Worm (Caenorhabditis elegans) whole organism, midembryonic: ENCODE measurements around the gene aipl-1.
A peak's percentile ranks its signal among the peaks of the same experiment; 100 is the strongest.

Source experiments
- T22C8.4 ChIP-seq: fragments of 200-800 bp; sonication (Bioruptor generic); IDR thresholded peaks from 2 replicates; pipeline ENCODE4 v1.3.6; 2022; ENCODE audit warnings: missing genetic modification characterization, missing compliant biosample characterization
- cog-1 ChIP-seq: sonication (generic microtip); optimal IDR thresholded peaks from 2 replicates; lab custom pipeline; 2016; ENCODE audit warnings: missing genetic modification characterization, missing compliant biosample characterization
- flt-1 ChIP-seq: fragments of 200-800 bp; sonication (Bioruptor generic); IDR thresholded peaks from 2 replicates; pipeline ENCODE4 v1.3.6; 2022; ENCODE audit warnings: missing genetic modification characterization, missing compliant biosample characterization
- klf-2 ChIP-seq: fragments of 200-800 bp; sonication (Bioruptor generic); conservative IDR thresholded peaks from 2 replicates; pipeline ENCODE4 v1.3.6; 2022; ENCODE audit warnings: missing genetic modification reagents, missing genetic modification characterization, missing compliant biosample characterization
- med-1 ChIP-seq: sonication (generic microtip); optimal IDR thresholded peaks from 2 replicates; lab custom pipeline; 2017; ENCODE audit warnings: missing genetic modification characterization, mild to moderate bottlenecking, missing compliant biosample characterization, antibody characterized with exemption, missing genetic modification reagents; ENCODE audit not compliant: insufficient read depth
- ref-1 ChIP-seq: fragments of 200-800 bp; sonication (Bioruptor generic); conservative IDR thresholded peaks from 2 replicates; pipeline ENCODE4 v1.3.6; 2022; ENCODE audit warnings: missing genetic modification reagents, missing genetic modification characterization, missing compliant biosample characterization
- tab-1 ChIP-seq: fragments of 200-800 bp; sonication (Bioruptor generic); IDR thresholded peaks from 2 replicates; pipeline ENCODE4 v1.3.6; 2022; ENCODE audit warnings: missing genetic modification characterization, missing compliant biosample characterization
- ztf-23 ChIP-seq: fragments of 200-800 bp; sonication (Bioruptor generic); IDR thresholded peaks from 2 replicates; pipeline ENCODE4 v1.3.6; 2022; ENCODE audit warnings: missing genetic modification reagents, missing genetic modification characterization, missing compliant biosample characterization
- ztf-29 ChIP-seq: fragments of 200-800 bp; sonication (Bioruptor generic); IDR thresholded peaks from 2 replicates; pipeline ENCODE4 v1.3.6; 2022; ENCODE audit warnings: missing genetic modification reagents, missing genetic modification characterization, missing compliant biosample characterization

aipl-1 gene

DNA sequence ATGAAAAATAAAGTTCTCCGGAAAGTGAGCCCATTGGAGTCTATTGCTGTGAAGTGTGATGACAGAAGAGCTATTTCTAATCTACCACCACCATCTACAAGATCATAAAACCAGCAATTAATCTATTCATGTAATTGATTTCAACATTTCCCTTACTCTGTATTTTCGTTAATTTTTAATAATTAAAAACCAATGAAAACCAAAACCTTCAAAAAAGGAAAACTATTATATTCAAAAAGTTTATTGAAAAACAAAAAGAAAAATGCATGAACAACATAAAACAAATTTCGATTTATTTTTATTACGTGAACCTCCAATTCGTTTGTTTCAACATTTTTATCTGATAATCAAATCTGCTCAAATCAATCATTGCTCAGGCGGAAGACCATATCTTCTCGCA lies 37.2 kb downstream of the aipl-1 start, which contains the start of gene C01G10.1:
TSS of gene C01G10.1 (plus strand) at position 301 of the 400 bp plus-strand sequence.
- TF ChIP-seq ztf-23 (GFP tag; lab: Robert Waterston, UW) = no peak
- TF ChIP-seq klf-2 (GFP tag; lab: Robert Waterston, UW) = no peak
- TF ChIP-seq flt-1 (GFP tag; lab: Robert Waterston, UW) = no peak
- no peak for TF ChIP-seq med-1 (GFP tag; lab: Kevin White, UChicago)
- TF ChIP-seq tab-1 (GFP tag; lab: Robert Waterston, UW) = no peak
- TF ChIP-seq T22C8.4 (GFP tag; lab: Robert Waterston, UW) = no peak
- no peak for TF ChIP-seq cog-1 (tag; lab: Kevin White, UChicago)
- TF ChIP-seq ref-1 (GFP tag; lab: Robert Waterston, UW) = no peak
- no peak for TF ChIP-seq ztf-29 (GFP tag; lab: Robert Waterston, UW)

DNA sequence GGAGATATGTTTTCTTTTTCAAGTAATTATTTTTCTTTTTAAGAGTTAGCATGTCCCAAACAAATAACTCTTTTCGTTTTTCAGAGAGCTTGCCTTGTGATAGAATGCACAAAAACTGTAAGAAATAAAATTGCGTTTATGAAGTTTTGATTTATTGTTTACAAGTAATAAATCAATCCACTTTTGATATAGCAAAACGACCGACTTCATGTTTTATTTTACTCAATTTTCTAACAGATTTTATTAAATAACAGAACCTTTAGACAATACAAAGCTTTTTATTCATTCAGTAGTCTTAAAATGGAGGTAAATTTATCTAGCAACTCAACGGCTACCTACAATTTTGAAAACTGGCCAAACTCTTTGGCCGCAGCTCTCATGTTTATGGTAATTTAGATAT lies 41.9 kb downstream of the aipl-1 start, which contains the start of gene srx-78:
TSS of gene srx-78 (plus strand) at position 301 of the 400 bp plus-strand sequence.
- TF ChIP-seq tab-1 (GFP tag; lab: Robert Waterston, UW) (no peak), cog-1 (tag; lab: Kevin White, UChicago) (no peak), med-1 (GFP tag; lab: Kevin White, UChicago) (no peak), T22C8.4 (GFP tag; lab: Robert Waterston, UW) (no peak), ztf-29 (GFP tag; lab: Robert Waterston, UW) (no peak), ztf-23 (GFP tag; lab: Robert Waterston, UW) (no peak), ref-1 (GFP tag; lab: Robert Waterston, UW) (no peak), flt-1 (GFP tag; lab: Robert Waterston, UW) (no peak), klf-2 (GFP tag; lab: Robert Waterston, UW) (no peak)

DNA sequence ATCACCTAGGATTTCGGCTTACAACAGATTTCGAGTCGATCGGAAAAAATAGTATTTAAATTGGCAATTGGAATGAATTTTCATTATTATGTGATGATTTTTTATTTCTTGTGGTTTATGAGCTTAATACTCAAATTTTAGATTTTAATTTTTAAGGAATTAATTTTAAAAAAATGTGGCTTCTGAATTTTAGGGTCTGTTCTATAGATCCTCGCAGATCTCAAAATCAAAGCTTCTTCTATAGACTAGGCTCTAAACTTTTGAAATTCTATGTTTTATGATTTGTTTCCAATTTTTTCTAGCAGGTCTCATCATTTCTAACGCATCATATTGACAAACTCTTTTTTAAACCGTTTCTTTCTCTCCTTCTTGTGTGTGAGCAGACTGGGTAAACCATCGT lies 43.9 kb downstream of the aipl-1 start, which contains the start of gene txt-12:
TSS of gene txt-12 (plus strand) at position 301 of the 400 bp plus-strand sequence.
- TF ChIP-seq cog-1 (tag; lab: Kevin White, UChicago) (no peak), flt-1 (GFP tag; lab: Robert Waterston, UW) (no peak), ztf-23 (GFP tag; lab: Robert Waterston, UW) (no peak), ztf-29 (GFP tag; lab: Robert Waterston, UW) (no peak), tab-1 (GFP tag; lab: Robert Waterston, UW) (no peak), T22C8.4 (GFP tag; lab: Robert Waterston, UW) (no peak), med-1 (GFP tag; lab: Kevin White, UChicago) (no peak), klf-2 (GFP tag; lab: Robert Waterston, UW) (no peak), ref-1 (GFP tag; lab: Robert Waterston, UW) (no peak)

ce11 chrV:15090457-15090856 lies 46.1 kb downstream of the aipl-1 start, which contains the start of gene C01G10.17:
TSS of gene C01G10.17 (plus strand) at chrV:15090757.
- TF ChIP-seq ztf-23 (GFP tag; lab: Robert Waterston, UW) (no peak), cog-1 (tag; lab: Kevin White, UChicago) (no peak), klf-2 (GFP tag; lab: Robert Waterston, UW) (no peak), flt-1 (GFP tag; lab: Robert Waterston, UW) (no peak), T22C8.4 (GFP tag; lab: Robert Waterston, UW) (no peak), ztf-29 (GFP tag; lab: Robert Waterston, UW) (no peak)

ce11 chrV:15089438-15089837 lies 47.2 kb downstream of the aipl-1 start, which contains the start of the genes C01G10.5 and C01G10.4:
TSS of gene C01G10.5 (minus strand) at chrV:15089538.
TSS of gene C01G10.4 (plus strand) at chrV:15089740.
- TF ChIP-seq T22C8.4 (GFP tag; lab: Robert Waterston, UW) (no peak), klf-2 (GFP tag; lab: Robert Waterston, UW) (no peak), med-1 (GFP tag; lab: Kevin White, UChicago) (no peak), ztf-29 (GFP tag; lab: Robert Waterston, UW) (no peak), ref-1 (GFP tag; lab: Robert Waterston, UW) (no peak), ztf-23 (GFP tag; lab: Robert Waterston, UW) (no peak), flt-1 (GFP tag; lab: Robert Waterston, UW) (no peak), tab-1 (GFP tag; lab: Robert Waterston, UW) (no peak), cog-1 (tag; lab: Kevin White, UChicago) (no peak)

DNA sequence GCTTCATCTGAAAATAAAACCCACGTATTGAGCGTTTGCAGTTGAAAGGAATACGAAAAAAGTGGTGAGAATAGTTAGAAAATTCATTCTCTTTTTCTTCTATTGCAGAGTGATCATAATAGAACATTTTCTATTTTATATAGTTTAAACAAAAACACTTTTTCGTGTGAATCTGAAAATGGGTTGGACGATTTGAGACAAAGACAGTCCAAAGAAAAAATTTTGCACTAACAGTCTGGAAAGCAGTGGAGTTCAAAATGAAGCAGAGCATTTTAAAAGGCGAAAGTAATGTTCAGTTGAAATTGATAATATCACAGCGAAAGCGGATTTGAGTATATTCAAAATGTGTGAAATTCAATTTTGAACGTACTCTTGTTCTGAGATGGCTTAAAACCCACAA lies 48.0 kb downstream of the aipl-1 start, which contains the start of gene C01G10.18:
TSS of gene C01G10.18 (minus strand) at position 101 of the 400 bp plus-strand sequence.
- TF ChIP-seq ztf-23 (GFP tag; lab: Robert Waterston, UW) (no peak), cog-1 (tag; lab: Kevin White, UChicago) (no peak), tab-1 (GFP tag; lab: Robert Waterston, UW) (no peak), T22C8.4 (GFP tag; lab: Robert Waterston, UW) (no peak), med-1 (GFP tag; lab: Kevin White, UChicago) (no peak), klf-2 (GFP tag; lab: Robert Waterston, UW) (no peak), ztf-29 (GFP tag; lab: Robert Waterston, UW) (no peak), ref-1 (GFP tag; lab: Robert Waterston, UW) (no peak), flt-1 (GFP tag; lab: Robert Waterston, UW) (no peak)

DNA sequence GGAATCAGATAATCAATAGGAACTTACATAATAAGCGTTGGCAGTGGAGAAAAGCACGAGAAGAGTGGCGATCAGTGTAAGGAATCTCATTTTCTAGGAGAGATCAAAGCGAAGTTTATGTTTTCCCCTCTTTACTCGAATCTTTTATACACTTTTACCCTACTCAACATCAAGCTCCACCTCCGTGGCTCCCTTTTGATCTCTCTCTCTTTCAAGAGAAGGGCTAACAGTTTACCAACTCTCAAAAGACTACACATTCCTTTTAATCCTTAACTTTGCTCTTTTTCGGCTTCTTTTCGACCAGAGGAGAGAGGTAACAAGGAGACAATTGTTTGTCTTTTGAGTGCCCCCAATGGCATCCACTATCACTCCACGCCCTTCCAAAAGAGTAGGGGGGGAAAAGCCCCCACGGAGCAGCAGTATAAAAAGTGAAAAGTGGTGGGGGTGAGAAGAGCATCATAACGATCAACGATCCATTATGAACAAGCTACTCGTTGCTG lies 49.3 kb downstream of the aipl-1 start, which contains the start of the genes C01G10.15 and C01G10.6:
TSS of gene C01G10.15 (minus strand) at position 101 of the 500 bp plus-strand sequence.
TSS of gene C01G10.6 (plus strand) at position 450 of the 500 bp plus-strand sequence.
- TF ChIP-seq klf-2 (GFP tag; lab: Robert Waterston, UW) = no peak
- no peak for TF ChIP-seq flt-1 (GFP tag; lab: Robert Waterston, UW)
- TF ChIP-seq cog-1 (tag; lab: Kevin White, UChicago) = no peak
- no peak for TF ChIP-seq T22C8.4 (GFP tag; lab: Robert Waterston, UW)
- no peak for TF ChIP-seq med-1 (GFP tag; lab: Kevin White, UChicago)
- TF ChIP-seq tab-1 (GFP tag; lab: Robert Waterston, UW) = no peak
- no peak for TF ChIP-seq ref-1 (GFP tag; lab: Robert Waterston, UW)
- no peak for TF ChIP-seq ztf-29 (GFP tag; lab: Robert Waterston, UW)
- TF ChIP-seq ztf-23 (GFP tag; lab: Robert Waterston, UW) = no peak

DNA sequence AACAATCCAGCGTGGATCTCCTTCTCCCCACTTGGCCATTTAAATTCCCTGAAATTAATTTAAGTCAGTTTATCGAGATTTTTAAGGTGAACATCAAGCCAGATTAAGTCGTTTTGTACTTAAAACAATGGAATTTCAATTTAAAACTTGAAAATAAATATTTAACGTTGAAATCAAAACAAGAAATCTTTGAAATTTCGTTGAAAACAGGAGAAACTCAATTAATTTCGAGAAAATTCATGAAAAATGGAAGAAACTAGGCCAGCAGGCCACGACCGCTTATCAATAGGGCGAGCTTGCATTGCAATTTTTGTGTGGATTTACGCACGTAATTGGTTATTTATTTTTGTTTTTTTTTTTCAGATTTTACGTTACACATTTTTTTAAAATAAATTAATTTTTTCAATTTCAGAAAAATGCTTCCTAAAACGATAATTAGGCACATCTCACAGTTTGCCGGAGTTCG lies 51.2 kb downstream of the aipl-1 start, which contains the start of the genes ahsa-1 and C01G10.7:
TSS of gene ahsa-1 (minus strand) at position 51 of the 466 bp plus-strand sequence.
TSS of gene C01G10.7 (plus strand) at position 413 of the 466 bp plus-strand sequence.
- TF ChIP-seq med-1 (GFP tag; lab: Kevin White, UChicago) (no peak), ztf-23 (GFP tag; lab: Robert Waterston, UW) (peak; percentile 89), flt-1 (GFP tag; lab: Robert Waterston, UW) (peak; percentile 77), tab-1 (GFP tag; lab: Robert Waterston, UW) (no peak), ztf-29 (GFP tag; lab: Robert Waterston, UW) (no peak), ref-1 (GFP tag; lab: Robert Waterston, UW) (no peak), T22C8.4 (GFP tag; lab: Robert Waterston, UW) (no peak), klf-2 (GFP tag; lab: Robert Waterston, UW) (no peak), cog-1 (tag; lab: Kevin White, UChicago) (peak; percentile 83)
